Worm (Caenorhabditis elegans): Measurements from ENCODE around the gene ccar-1.

- no peak for TF ChIP-seq hnd-1 (tag; optimal IDR thresholded peaks at IDR 0.05)
- TF ChIP-seq aly-1 (tag; optimal IDR thresholded peaks at IDR 0.05) = no peak
- no peak for TF ChIP-seq ama-1 (optimal IDR thresholded peaks at IDR 0.05)
- no peak for TF ChIP-seq ets-7 (tag; optimal IDR thresholded peaks at IDR 0.05)
- no peak for TF ChIP-seq ceh-36 (tag; optimal IDR thresholded peaks at IDR 0.05)
- no peak for TF ChIP-seq scrt-1 (GFP tag; IDR thresholded peaks at IDR 0.05)
Observed at ce11 chrIV:14050442-14050841, 20.9 kb upstream of the ccar-1 start.

Measured in whole organism, early embryonic.